Worm (Caenorhabditis elegans) whole organism, early embryonic: ENCODE measurements around the gene T04F8.2.

Experiments
- B0310.2 ChIP-seq: sonication (generic microtip); optimal IDR thresholded peaks from 2 replicates; lab custom pipeline; 2016; ENCODE audit warnings: mild to moderate bottlenecking, missing genetic modification characterization, missing compliant biosample characterization
- F13C5.2 ChIP-seq: sonication (generic microtip); optimal IDR thresholded peaks from 2 replicates; lab custom pipeline; 2017; ENCODE audit warnings: mild to moderate bottlenecking, missing genetic modification characterization, inconsistent platforms, missing compliant biosample characterization
- aly-1 ChIP-seq: sonication (generic microtip); optimal IDR thresholded peaks from 2 replicates; lab custom pipeline; 2016; ENCODE audit warnings: missing genetic modification characterization, missing compliant biosample characterization
- ama-1 ChIP-seq: fragments of 150-350 bp; optimal IDR thresholded peaks from 2 replicates; lab custom pipeline; 2014
- ceh-13 ChIP-seq: fragments of 200-800 bp; sonication (Bioruptor generic); optimal IDR thresholded peaks from 2 replicates; lab custom pipeline; 2018; ENCODE audit warnings: mild to moderate bottlenecking, missing genetic modification characterization, missing compliant biosample characterization
- ceh-36 ChIP-seq: sonication (generic microtip); optimal IDR thresholded peaks from 2 replicates; lab custom pipeline; 2016; ENCODE audit warnings: missing genetic modification characterization, inconsistent platforms, missing compliant biosample characterization
- ets-7 ChIP-seq: sonication (generic microtip); optimal IDR thresholded peaks from 2 replicates; lab custom pipeline; 2016; ENCODE audit warnings: missing genotype, missing genetic modification characterization, missing compliant biosample characterization
- flt-1 ChIP-seq: fragments of 200-800 bp; sonication (Bioruptor generic); IDR thresholded peaks from 2 replicates; pipeline ENCODE4 v1.3.6; 2022; ENCODE audit warnings: missing genetic modification characterization, missing compliant biosample characterization
- hmbx-1 ChIP-seq: sonication (generic microtip); optimal IDR thresholded peaks from 2 replicates; lab custom pipeline; 2016; ENCODE audit warnings: mild to moderate bottlenecking, missing genetic modification characterization, missing compliant biosample characterization
- hmg-4 ChIP-seq: fragments of 200-800 bp; sonication (Bioruptor generic); optimal IDR thresholded peaks from 2 replicates; lab custom pipeline; 2018; ENCODE audit warnings: mild to moderate bottlenecking, missing genetic modification characterization, missing compliant biosample characterization
- hnd-1 ChIP-seq: sonication (generic microtip); optimal IDR thresholded peaks from 2 replicates; lab custom pipeline; 2016; ENCODE audit warnings: missing genetic modification characterization, missing compliant biosample characterization
- pes-1 ChIP-seq: fragments of 200-800 bp; sonication (Bioruptor generic); IDR thresholded peaks from 2 replicates; pipeline ENCODE4 v1.3.6; 2022; ENCODE audit warnings: missing genetic modification reagents, missing genetic modification characterization, missing compliant biosample characterization
- scrt-1 ChIP-seq: fragments of 200-800 bp; sonication (Bioruptor generic); IDR thresholded peaks from 2 replicates; pipeline ENCODE4 v1.3.6; 2022; ENCODE audit warnings: missing genetic modification characterization, missing compliant biosample characterization
- sea-1 ChIP-seq: fragments of 200-800 bp; sonication (Bioruptor generic); conservative IDR thresholded peaks from 2 replicates; pipeline ENCODE4 v1.3.6; 2022; ENCODE audit warnings: missing genetic modification characterization, missing compliant biosample characterization
- tbx-11 ChIP-seq: fragments of 200-800 bp; sonication (Bioruptor generic); IDR thresholded peaks from 2 replicates; pipeline ENCODE4 v1.3.6; 2022; ENCODE audit warnings: missing genetic modification characterization, missing compliant biosample characterization
- tbx-37 ChIP-seq: fragments of 200-800 bp; sonication (Bioruptor generic); conservative IDR thresholded peaks from 2 replicates; pipeline ENCODE4 v1.3.6; 2022; ENCODE audit warnings: missing genetic modification reagents, missing genetic modification characterization, missing compliant biosample characterization
- tra-4 ChIP-seq: sonication (generic microtip); optimal IDR thresholded peaks from 2 replicates; lab custom pipeline; 2017; ENCODE audit warnings: missing genetic modification characterization, missing compliant biosample characterization

The T04F8.2 gene

ce11 chrX:11680851-11681250, 24.5 kb upstream of the T04F8.2 start, which contains the start of gene T04F8.7:
TSS of gene T04F8.7 (minus strand) at chrX:11680980.
- TF ChIP-seq tbx-37 (GFP tag; lab: Robert Waterston, UW) (no peak), flt-1 (no peak), hnd-1 (tag; lab: Kevin White, UChicago) (no peak), pes-1 (no peak)

ce11 chrX:11679211-11679977, 23.0 kb upstream of the T04F8.2 start:
- TF ChIP-seq pes-1 (no peak), scrt-1 (no peak), hmbx-1 (tag; lab: Kevin White, UChicago) (no peak), ets-7 (tag; lab: Kevin White, UChicago) (no peak), tbx-37 (GFP tag; lab: Robert Waterston, UW) (no peak), hmg-4 (GFP tag; lab: Kevin White, UChicago) (no peak), ceh-13 (GFP tag; lab: Kevin White, UChicago) (no peak), flt-1 (no peak), ama-1 (no peak), B0310.2 (tag; lab: Kevin White, UChicago) (no peak), hnd-1 (tag; lab: Kevin White, UChicago) (no peak), aly-1 (no peak)

ce11 chrX:11675573-11675972, 19.2 kb upstream of the T04F8.2 start:
- TF ChIP-seq sea-1, result 0 out of 2 replicates have a peak, but pooled peaks have one; percentile 23
- TF ChIP-seq tra-4 (tag; lab: Kevin White, UChicago), result no peak

ce11 chrX:11673063-11673759, 16.8 kb upstream of the T04F8.2 start:
- TF ChIP-seq flt-1 (no peak), B0310.2 (tag; lab: Kevin White, UChicago) (no peak)

- TF ChIP-seq tra-4 (tag; lab: Kevin White, UChicago) (no peak), hmg-4 (GFP tag; lab: Kevin White, UChicago) (peak; percentile 64), hnd-1 (tag; lab: Kevin White, UChicago) (peak; percentile 12), ceh-13 (GFP tag; lab: Kevin White, UChicago) (no peak)
Measured at ce11 chrX:11666545-11667177, 10.3 kb upstream of the T04F8.2 start, which contains the start of gene noca-2. TSS of gene noca-2 (plus strand) at chrX:11667127.

- TF ChIP-seq flt-1, result no peak
- no peak for TF ChIP-seq hmg-4 (GFP tag; lab: Kevin White, UChicago)
- no peak for TF ChIP-seq pes-1
- no peak for TF ChIP-seq B0310.2 (tag; lab: Kevin White, UChicago)
- no peak for TF ChIP-seq hmbx-1 (tag; lab: Kevin White, UChicago)
- TF ChIP-seq hnd-1 (tag; lab: Kevin White, UChicago), result no peak
- no peak for TF ChIP-seq tra-4 (tag; lab: Kevin White, UChicago)
Measured at ce11 chrX:11665522-11666017, 9.2 kb upstream of the T04F8.2 start.

ce11 chrX:11664184-11664583, 7.8 kb upstream of the T04F8.2 start:
- TF ChIP-seq F13C5.2 (tag; lab: Kevin White, UChicago) (no peak), tbx-37 (GFP tag; lab: Robert Waterston, UW) (no peak), sea-1 (no peak), aly-1 (no peak), hmg-4 (GFP tag; lab: Kevin White, UChicago) (no peak), hmbx-1 (tag; lab: Kevin White, UChicago) (no peak), scrt-1 (no peak), tra-4 (tag; lab: Kevin White, UChicago) (no peak), B0310.2 (tag; lab: Kevin White, UChicago) (no peak), ceh-13 (GFP tag; lab: Kevin White, UChicago) (no peak), tbx-11 (GFP tag; lab: Robert Waterston, UW) (no peak), flt-1 (no peak), hnd-1 (tag; lab: Kevin White, UChicago) (no peak), ceh-36 (tag; lab: Kevin White, UChicago) (no peak), ets-7 (tag; lab: Kevin White, UChicago) (no peak), ama-1 (no peak), pes-1 (no peak)

ce11 chrX:11662557-11662956, 6.2 kb upstream of the T04F8.2 start:
- TF ChIP-seq flt-1 (0 out of 2 replicates have a peak, but pooled peaks have one; percentile 16), hmg-4 (GFP tag; lab: Kevin White, UChicago) (peak; percentile 43), pes-1 (no peak), ceh-36 (tag; lab: Kevin White, UChicago) (peak; percentile 8)
